Worm (Caenorhabditis elegans) whole organism, L2 larva: Measurements from ENCODE around the gene M199.8.

Source experiments
- alr-1 ChIP-seq: fragments of 150-350 bp; optimal IDR thresholded peaks from 2 replicates; lab custom pipeline; 2014; ENCODE audit warnings: missing biosample characterization, missing genetic modification characterization
- ama-1 ChIP-seq: fragments of 150-350 bp; optimal IDR thresholded peaks from 2 replicates; lab custom pipeline; 2018; ENCODE audit warnings: inconsistent platforms
- blmp-1 ChIP-seq: sonication (generic microtip); optimal IDR thresholded peaks from 2 replicates; lab custom pipeline; 2017; ENCODE audit warnings: missing genetic modification characterization, mild to moderate bottlenecking, missing compliant biosample characterization, antibody characterized with exemption, moderate library complexity; ENCODE audit not compliant: insufficient read depth
- fos-1 ChIP-seq: fragments of 150-350 bp; optimal IDR thresholded peaks from 2 replicates; lab custom pipeline; 2014; ENCODE audit warnings: missing biosample characterization, missing genetic modification characterization
- mdl-1 ChIP-seq, 2 experiments: fragments of 150-350 bp in 1 of 2; sonication (generic microtip) in 1 of 2; optimal IDR thresholded peaks; 2 replicates each; lab custom pipeline; 2017; ENCODE audit warnings: missing biosample characterization in 2 of 2, missing genetic modification characterization in 2 of 2
- nhr-12 ChIP-seq: fragments of 150-350 bp; optimal IDR thresholded peaks from 2 replicates; lab custom pipeline; 2014; ENCODE audit warnings: missing biosample characterization, missing genetic modification characterization
- nhr-77 ChIP-seq: fragments of 150-350 bp; optimal IDR thresholded peaks from 2 replicates; lab custom pipeline; 2014; ENCODE audit warnings: missing biosample characterization, missing genetic modification characterization
- skn-1 ChIP-seq: sonication (generic microtip); optimal IDR thresholded peaks from 2 replicates; lab custom pipeline; 2017; ENCODE audit warnings: missing biosample characterization, missing genetic modification characterization
- snpc-4 ChIP-seq: fragments of 150-350 bp; optimal IDR thresholded peaks from 2 replicates; lab custom pipeline; 2014; ENCODE audit warnings: missing biosample characterization, missing genetic modification characterization
- unc-62 ChIP-seq: fragments of 150-350 bp; optimal IDR thresholded peaks from 2 replicates; lab custom pipeline; 2014; ENCODE audit warnings: missing biosample characterization, missing genetic modification reagents, missing genetic modification characterization
- ztf-11 ChIP-seq: sonication (generic microtip); optimal IDR thresholded peaks from 2 replicates; lab custom pipeline; 2017; ENCODE audit warnings: missing biosample characterization, missing genetic modification characterization

DNA sequence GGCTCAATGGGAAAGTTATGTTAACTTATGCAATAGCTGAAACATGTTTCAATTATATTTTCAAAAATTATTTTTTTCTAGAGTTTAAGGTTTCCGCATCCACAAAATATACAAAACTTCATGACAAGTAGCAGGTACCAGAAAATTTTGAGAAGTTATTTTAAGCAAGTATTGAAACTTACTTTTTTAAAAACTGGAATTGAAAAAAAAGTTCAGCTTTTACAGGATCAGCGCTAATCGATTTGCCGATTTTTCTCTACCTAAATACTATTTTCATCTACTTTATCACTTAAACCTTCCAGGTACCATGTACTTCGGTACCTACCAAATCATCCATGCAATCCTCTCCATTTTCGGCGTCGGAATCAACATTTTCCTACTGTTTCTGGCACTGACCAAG is 45.8 kb upstream of the M199.8 start, which contains the start of gene srd-23:
- TF ChIP-seq ama-1 (lab: Kevin White, UChicago) (no peak), ztf-11 (tag; lab: Kevin White, UChicago) (no peak), skn-1 (tag; lab: Kevin White, UChicago) (no peak), snpc-4 (tag; lab: Kevin White, UChicago) (no peak), alr-1 (no peak), unc-62 (GFP tag; lab: Kevin White, UChicago) (no peak), blmp-1 (no peak), fos-1 (tag; lab: Kevin White, UChicago) (no peak), mdl-1 (tag; optimal IDR thresholded peaks at IDR 0.05; lab: Kevin White, UChicago) (no peak), nhr-77 (tag; lab: Kevin White, UChicago) (no peak), nhr-12 (tag; lab: Kevin White, UChicago) (no peak)
